Worm (Caenorhabditis elegans) whole organism, young adult: ENCODE results near the gene F26F12.8.

Experiments
- dox-1 ChIP-seq: fragments of 200-800 bp; sonication (Bioruptor generic); IDR thresholded peaks from 2 replicates; pipeline ENCODE4 v1.3.6; 2022; ENCODE audit warnings: missing genetic modification reagents, missing genetic modification characterization, missing compliant biosample characterization
- efl-1 ChIP-seq: fragments of 150-350 bp; optimal IDR thresholded peaks from 2 replicates; lab custom pipeline; 2014; ENCODE audit warnings: missing biosample characterization, missing genetic modification reagents, missing genetic modification characterization
- let-526 ChIP-seq: fragments of 200-800 bp; sonication (Bioruptor generic); IDR thresholded peaks from 2 replicates; pipeline ENCODE4 v1.3.6; 2022; ENCODE audit warnings: missing genetic modification reagents, missing genetic modification characterization, missing compliant biosample characterization
- let-607 ChIP-seq, 2 experiments: fragments of 200-800 bp in 1 of 2; sonication (Bioruptor generic) in 1 of 2; sonication (generic microtip) in 1 of 2; optimal IDR thresholded peaks; 2 replicates each; lab custom pipeline; 2016 to 2018; ENCODE audit warnings: mild to moderate bottlenecking in 2 of 2, missing compliant biosample characterization in 2 of 2, missing genetic modification characterization in 2 of 2, moderate library complexity in 2 of 2, missing genotype in 1 of 2
- lin-26 ChIP-seq: fragments of 200-800 bp; sonication (Bioruptor generic); IDR thresholded peaks from 2 replicates; pipeline ENCODE4 v1.3.6; 2022; ENCODE audit warnings: missing genetic modification reagents, missing genetic modification characterization, missing compliant biosample characterization
- lin-40 ChIP-seq: sonication (generic microtip); optimal IDR thresholded peaks from 2 replicates; lab custom pipeline; 2016; ENCODE audit warnings: missing genetic modification characterization, mild to moderate bottlenecking, missing compliant biosample characterization, missing genotype, missing genetic modification reagents
- lsy-27 ChIP-seq: sonication (generic microtip); optimal IDR thresholded peaks from 2 replicates; lab custom pipeline; 2017; ENCODE audit warnings: missing genetic modification characterization, mild to moderate bottlenecking, missing compliant biosample characterization, antibody characterized with exemption, missing genotype, borderline replicate concordance; ENCODE audit not compliant: insufficient read depth
- madf-10 ChIP-seq: sonication (generic microtip); optimal IDR thresholded peaks from 2 replicates; lab custom pipeline; 2016; ENCODE audit warnings: mild to moderate bottlenecking, missing genetic modification characterization, missing compliant biosample characterization
- rcor-1 ChIP-seq: fragments of 200-800 bp; sonication (Bioruptor generic); IDR thresholded peaks from 2 replicates; pipeline ENCODE4 v1.3.6; 2022; ENCODE audit warnings: missing genetic modification reagents, missing genetic modification characterization, missing compliant biosample characterization
- rpc-1 ChIP-seq, 2 experiments: fragments of 150-350 bp in 1 of 2; sonication (generic microtip) in 1 of 2; optimal IDR thresholded peaks; 2 replicates each; lab custom pipeline; 2014 to 2018; ENCODE audit warnings: missing biosample characterization in 1 of 2, missing genetic modification characterization in 1 of 2, missing genetic modification reagents in 1 of 2, missing genotype in 1 of 2
- snpc-1.1 ChIP-seq: sonication (generic microtip); optimal IDR thresholded peaks from 2 replicates; lab custom pipeline; 2017; ENCODE audit warnings: missing genetic modification characterization, mild to moderate bottlenecking, missing compliant biosample characterization, antibody characterized with exemption, moderate library complexity, missing genotype, missing genetic modification reagents; ENCODE audit not compliant: insufficient read depth
- snpc-4 ChIP-seq, 5 experiments: fragments of 150-350 bp in 1 of 5; sonication (generic microtip) in 4 of 5; optimal IDR thresholded peaks; 2 replicates each; lab custom pipeline; 2014 to 2018; ENCODE audit warnings: missing genetic modification characterization in 5 of 5, missing biosample characterization in 3 of 5, antibody characterized with exemption in 2 of 5, mild to moderate bottlenecking in 2 of 5, missing compliant biosample characterization in 2 of 5, missing genotype in 2 of 5, moderate library complexity in 2 of 5, missing genetic modification reagents in 1 of 5

- TF ChIP-seq let-607 (tag; optimal IDR thresholded peaks at IDR 0.05; lab: Kevin White, UChicago) (no peak), snpc-4 (GFP tag; optimal IDR thresholded peaks at IDR 0.05; lab: Kevin White, UChicago) (no peak), snpc-4 (tag; optimal IDR thresholded peaks at IDR 0.05; lab: Kevin White, UChicago) (no peak), madf-10 (tag; lab: Kevin White, UChicago) (no peak), lin-26 (GFP tag; lab: Robert Waterston, UW) (no peak), let-526 (GFP tag; lab: Robert Waterston, UW) (no peak), lin-40 (no peak), rcor-1 (no peak), snpc-1.1 (no peak), dox-1 (GFP tag; lab: Robert Waterston, UW) (no peak), efl-1 (GFP tag; lab: Kevin White, UChicago) (no peak), lsy-27 (tag; lab: Kevin White, UChicago) (no peak), rpc-1 (optimal IDR thresholded peaks at IDR 0.05; lab: Kevin White, UChicago) (no peak), rpc-1 (tag; optimal IDR thresholded peaks at IDR 0.05; lab: Kevin White, UChicago) (no peak)
Observed at ce11 chrV:5888820-5889219, 26.5 kb upstream of the F26F12.8 start.
